Worm (Caenorhabditis elegans) whole organism, L1 larva: Measurements from ENCODE around the gene T14B4.3.

Experiments used
- C16A3.4 ChIP-seq: fragments of 150-350 bp; optimal IDR thresholded peaks from 2 replicates; lab custom pipeline; 2014; ENCODE audit warnings: missing biosample characterization, missing genetic modification characterization
- alr-1 ChIP-seq: fragments of 200-800 bp; sonication (Bioruptor generic); optimal IDR thresholded peaks from 2 replicates; lab custom pipeline; 2018; ENCODE audit warnings: borderline replicate concordance, mild to moderate bottlenecking, missing genetic modification characterization, missing compliant biosample characterization
- ama-1 ChIP-seq: fragments of 150-350 bp; optimal IDR thresholded peaks from 2 replicates; lab custom pipeline; 2014
- blmp-1 ChIP-seq: fragments of 150-350 bp; optimal IDR thresholded peaks from 2 replicates; lab custom pipeline; 2014; ENCODE audit warnings: missing biosample characterization, missing genetic modification characterization
- ceh-63 ChIP-seq: fragments of 200-800 bp; sonication (Bioruptor generic); optimal IDR thresholded peaks from 2 replicates; lab custom pipeline; 2018; ENCODE audit warnings: mild to moderate bottlenecking, missing genetic modification characterization, missing compliant biosample characterization
- ceh-82 ChIP-seq, 3 experiments: fragments of 150-350 bp in 1 of 3; sonication (generic microtip) in 2 of 3; optimal IDR thresholded peaks; 2 replicates each; lab custom pipeline; 2014 to 2017; ENCODE audit warnings: missing biosample characterization in 3 of 3, missing genetic modification characterization in 3 of 3
- ceh-88 ChIP-seq: fragments of 200-800 bp; sonication (Bioruptor generic); IDR thresholded peaks from 2 replicates; pipeline ENCODE4 v1.3.6; 2022; ENCODE audit warnings: missing genetic modification characterization, missing compliant biosample characterization
- ceh-90 ChIP-seq: sonication (generic microtip); optimal IDR thresholded peaks from 2 replicates; lab custom pipeline; 2016; ENCODE audit warnings: missing genetic modification characterization, missing compliant biosample characterization
- egl-13 ChIP-seq: sonication (generic microtip); optimal IDR thresholded peaks from 2 replicates; lab custom pipeline; 2016; ENCODE audit warnings: missing genotype, missing genetic modification reagents, missing genetic modification characterization, missing compliant biosample characterization
- elt-2 ChIP-seq: sonication (generic microtip); optimal IDR thresholded peaks from 2 replicates; lab custom pipeline; 2016; ENCODE audit warnings: missing genetic modification characterization, mild to moderate bottlenecking, inconsistent platforms, missing compliant biosample characterization, missing genetic modification reagents
- elt-3 ChIP-seq, 6 experiments: fragments of 150-350 bp in 1 of 6; sonication (generic microtip); optimal IDR thresholded peaks; 2 replicates each; lab custom pipeline; 2017 to 2018; ENCODE audit warnings: missing biosample characterization in 6 of 6, missing genetic modification characterization in 6 of 6, inconsistent platforms in 1 of 6
- fkh-10 ChIP-seq: sonication (generic microtip); optimal IDR thresholded peaks from 2 replicates; lab custom pipeline; 2017; ENCODE audit warnings: missing biosample characterization, missing genetic modification reagents, missing genetic modification characterization
- fkh-4 ChIP-seq: sonication (generic microtip); optimal IDR thresholded peaks from 2 replicates; lab custom pipeline; 2016; ENCODE audit warnings: missing compliant biosample characterization, missing genetic modification characterization, borderline replicate concordance
- hlh-17 ChIP-seq: fragments of 200-800 bp; sonication (Bioruptor generic); optimal IDR thresholded peaks from 2 replicates; lab custom pipeline; 2018; ENCODE audit warnings: missing genetic modification characterization, mild to moderate bottlenecking, missing compliant biosample characterization, moderate library complexity, borderline replicate concordance
- hpl-2 ChIP-seq: fragments of 150-350 bp; optimal IDR thresholded peaks from 2 replicates; lab custom pipeline; 2014; ENCODE audit warnings: missing biosample characterization, missing genetic modification reagents, missing genetic modification characterization
- irx-1 ChIP-seq: sonication (generic microtip); optimal IDR thresholded peaks from 2 replicates; lab custom pipeline; 2016; ENCODE audit warnings: missing genetic modification characterization, missing compliant biosample characterization
- isw-1 ChIP-seq: fragments of 200-800 bp; sonication (Bioruptor generic); IDR thresholded peaks from 2 replicates; pipeline ENCODE4 v1.3.6; 2022; ENCODE audit warnings: missing genetic modification characterization, missing compliant biosample characterization
- jun-1 ChIP-seq: fragments of 150-350 bp; optimal IDR thresholded peaks from 2 replicates; lab custom pipeline; 2014; ENCODE audit warnings: missing biosample characterization, missing genetic modification reagents, missing genetic modification characterization
- lin-14 ChIP-seq: fragments of 200-800 bp; sonication (Bioruptor generic); optimal IDR thresholded peaks from 2 replicates; lab custom pipeline; 2018; ENCODE audit warnings: mild to moderate bottlenecking, missing genetic modification characterization, moderate library complexity, missing compliant biosample characterization
- lsy-2 ChIP-seq, 2 experiments: fragments of 150-350 bp; optimal IDR thresholded peaks; 2 replicates each; lab custom pipeline; 2014; ENCODE audit warnings: missing biosample characterization in 2 of 2, missing genetic modification characterization in 2 of 2
- mab-9 ChIP-seq: fragments of 200-800 bp; sonication (Bioruptor generic); IDR thresholded peaks from 2 replicates; pipeline ENCODE4 v1.3.6; 2022; ENCODE audit warnings: missing genetic modification reagents, missing genetic modification characterization, missing compliant biosample characterization
- mdl-1 ChIP-seq, 2 experiments: fragments of 150-350 bp; optimal IDR thresholded peaks; 2 replicates each; lab custom pipeline; 2014 to 2017; ENCODE audit warnings: missing biosample characterization in 2 of 2, missing genetic modification characterization in 2 of 2, inconsistent platforms in 1 of 2
- mef-2 ChIP-seq: fragments of 150-350 bp; optimal IDR thresholded peaks from 2 replicates; lab custom pipeline; 2014; ENCODE audit warnings: missing biosample characterization, missing genetic modification characterization
- nhr-11 ChIP-seq: fragments of 150-350 bp; optimal IDR thresholded peaks from 2 replicates; lab custom pipeline; 2014; ENCODE audit warnings: missing biosample characterization, missing genetic modification characterization
- nhr-19 ChIP-seq: fragments of 200-800 bp; sonication (Bioruptor generic); conservative IDR thresholded peaks from 2 replicates; pipeline ENCODE4 v1.3.6; 2022; ENCODE audit warnings: missing genetic modification characterization, missing compliant biosample characterization
- nhr-20 ChIP-seq: sonication (generic microtip); optimal IDR thresholded peaks from 2 replicates; lab custom pipeline; 2016; ENCODE audit warnings: mild to moderate bottlenecking, missing genetic modification characterization, missing compliant biosample characterization
- nhr-47 ChIP-seq: sonication (generic microtip); optimal IDR thresholded peaks from 2 replicates; lab custom pipeline; 2016; ENCODE audit warnings: mild to moderate bottlenecking, missing genetic modification characterization, moderate library complexity, missing compliant biosample characterization
- nhr-76 ChIP-seq: sonication (generic microtip); optimal IDR thresholded peaks from 2 replicates; lab custom pipeline; 2017; ENCODE audit warnings: missing biosample characterization, missing genetic modification characterization
- nhr-77 ChIP-seq: fragments of 150-350 bp; optimal IDR thresholded peaks from 2 replicates; lab custom pipeline; 2014; ENCODE audit warnings: missing biosample characterization, missing genetic modification characterization
- nhr-84 ChIP-seq: sonication (generic microtip); optimal IDR thresholded peaks from 2 replicates; lab custom pipeline; 2017; ENCODE audit warnings: missing biosample characterization, missing genetic modification characterization
- nhr-85 ChIP-seq: sonication (generic microtip); peaks from one replicate; lab custom pipeline; 2016; ENCODE audit warnings: missing genetic modification characterization, inconsistent platforms, missing compliant biosample characterization
- nhr-90 ChIP-seq: sonication (generic microtip); optimal IDR thresholded peaks from 2 replicates; lab custom pipeline; 2016; ENCODE audit warnings: mild to moderate bottlenecking, missing genetic modification characterization, missing compliant biosample characterization; ENCODE audit not compliant: poor library complexity
- pax-3 ChIP-seq: fragments of 200-800 bp; sonication (Bioruptor generic); optimal IDR thresholded peaks from 2 replicates; lab custom pipeline; 2018; ENCODE audit warnings: mild to moderate bottlenecking, missing genetic modification characterization, moderate library complexity, missing compliant biosample characterization
- rnt-1 ChIP-seq: sonication (generic microtip); optimal IDR thresholded peaks from 2 replicates; lab custom pipeline; 2016; ENCODE audit warnings: mild to moderate bottlenecking, missing genetic modification characterization, moderate library complexity, missing compliant biosample characterization
- swsn-7 ChIP-seq: sonication (generic microtip); optimal IDR thresholded peaks from 2 replicates; lab custom pipeline; 2016; ENCODE audit warnings: missing genetic modification characterization, missing compliant biosample characterization
- tbx-2 ChIP-seq: sonication (generic microtip); optimal IDR thresholded peaks from 2 replicates; lab custom pipeline; 2016; ENCODE audit warnings: missing genetic modification characterization, missing compliant biosample characterization
- unc-130 ChIP-seq: fragments of 150-350 bp; optimal IDR thresholded peaks from 2 replicates; lab custom pipeline; 2017; ENCODE audit warnings: missing biosample characterization, missing genetic modification characterization, inconsistent platforms
- unc-30 ChIP-seq: sonication (generic microtip); optimal IDR thresholded peaks from 2 replicates; lab custom pipeline; 2017; ENCODE audit warnings: missing biosample characterization, missing genetic modification characterization
- unc-98 ChIP-seq: fragments of 200-800 bp; sonication (Bioruptor generic); IDR thresholded peaks from 2 replicates; pipeline ENCODE4 v1.3.6; 2022; ENCODE audit warnings: missing genetic modification characterization, missing compliant biosample characterization
- xbp-1 ChIP-seq: sonication (generic microtip); optimal IDR thresholded peaks from 2 replicates; lab custom pipeline; 2016; ENCODE audit warnings: missing genetic modification characterization, missing compliant biosample characterization
- zag-1 ChIP-seq: fragments of 150-350 bp; optimal IDR thresholded peaks from 2 replicates; lab custom pipeline; 2014; ENCODE audit warnings: missing biosample characterization, missing genetic modification characterization

The T14B4.3 gene

DNA sequence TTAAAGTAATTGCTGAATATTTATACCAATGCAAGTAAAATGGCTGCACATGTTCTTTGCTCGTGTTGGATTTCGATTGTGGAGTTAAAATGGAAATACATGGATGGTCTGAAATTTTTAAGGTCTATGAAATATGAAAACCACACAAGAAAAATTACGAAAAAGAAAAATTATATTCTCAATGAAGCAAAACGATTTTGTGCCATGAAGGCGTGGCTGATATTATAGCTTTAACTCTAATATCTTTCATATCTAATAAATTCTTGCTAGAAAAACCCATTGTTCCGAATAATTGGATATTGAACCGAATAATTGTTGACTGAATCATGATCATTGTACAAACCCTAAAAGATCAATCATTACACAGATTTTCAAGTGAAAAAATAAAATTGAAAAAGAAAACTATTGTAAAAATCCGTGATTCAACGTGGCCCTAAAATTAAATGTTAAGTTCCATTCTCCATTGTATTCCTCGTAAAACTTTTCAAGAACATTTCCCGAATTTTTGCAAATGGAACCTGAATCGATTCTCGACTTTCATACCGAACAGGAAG, 20.0 kb downstream of the T14B4.3 start, which contains the start of the genes srx-95 and fis-1:
srx-95 (minus strand) TSS at position 101 of the 554 bp plus-strand sequence.
fis-1 (plus strand) TSS at position 504 of the 554 bp plus-strand sequence.
- TF ChIP-seq nhr-20 (tag; lab: Kevin White, UChicago) (no peak), pax-3 (tag; lab: Kevin White, UChicago) (no peak), fkh-10 (no peak), unc-98 (GFP tag; lab: Robert Waterston, UW) (no peak), isw-1 (GFP tag; lab: Robert Waterston, UW) (no peak), nhr-85 (tag; lab: Kevin White, UChicago) (no peak), nhr-84 (tag; lab: Kevin White, UChicago) (no peak), nhr-47 (tag; lab: Kevin White, UChicago) (no peak), nhr-76 (tag; lab: Kevin White, UChicago) (no peak), hlh-17 (no peak), rnt-1 (tag; lab: Kevin White, UChicago) (no peak), lsy-2 (tag; optimal IDR thresholded peaks at IDR 0.05; lab: Kevin White, UChicago) (no peak), ceh-90 (no peak)

DNA sequence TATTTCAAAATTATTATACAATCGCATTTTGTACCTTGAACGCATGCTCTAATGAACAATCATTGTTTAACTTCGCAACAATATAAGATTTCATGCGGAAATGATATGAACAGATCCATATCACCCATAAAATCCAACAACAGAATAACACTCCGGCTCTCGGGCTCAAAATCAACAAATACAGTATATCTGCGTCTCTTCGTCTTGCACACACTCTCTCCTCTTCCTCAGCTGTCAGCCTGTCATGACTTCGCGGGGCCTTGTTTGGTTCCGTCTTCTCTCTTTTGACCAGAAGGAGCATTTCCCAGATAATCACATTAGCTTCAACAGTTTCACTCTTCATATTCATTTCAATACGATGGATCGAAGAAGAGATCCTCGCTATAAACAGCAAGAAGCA, 21.5 kb downstream of the T14B4.3 start, which contains the start of gene F41G3.3:
F41G3.3 (plus strand) TSS at position 301 of the 400 bp plus-strand sequence.
- TF ChIP-seq xbp-1 (no peak), ama-1 (lab: Kevin White, UChicago) (no peak), nhr-85 (tag; lab: Kevin White, UChicago) (no peak)

DNA sequence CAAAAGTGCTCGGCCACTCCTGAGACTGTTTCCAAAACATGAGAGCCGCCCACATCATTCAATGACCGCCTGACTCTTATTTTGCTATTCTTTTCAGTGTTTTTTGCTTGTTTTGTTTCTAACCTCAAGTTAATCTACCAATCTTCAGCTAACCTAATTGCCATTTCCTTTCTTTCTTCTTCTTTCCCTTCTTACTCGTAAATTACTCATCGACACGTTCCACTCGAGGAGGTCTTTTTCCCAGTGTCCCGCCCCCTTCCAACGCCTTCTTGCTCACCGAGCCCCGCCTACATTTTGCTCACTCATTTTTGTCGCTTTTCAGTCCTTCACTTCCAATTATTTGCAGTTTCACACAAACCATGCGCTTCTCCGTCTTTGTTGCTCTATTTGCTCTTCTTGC, 30.0 kb downstream of the T14B4.3 start, which contains the start of gene nlp-50:
nlp-50 (plus strand) TSS at position 301 of the 400 bp plus-strand sequence.
- no peak for TF ChIP-seq mdl-1 (tag; optimal IDR thresholded peaks at IDR 0.05; lab: Kevin White, UChicago)
- no peak for TF ChIP-seq fkh-4 (tag; lab: Kevin White, UChicago)
- peak; percentile 2 for TF ChIP-seq lin-14 (GFP tag; lab: Kevin White, UChicago)
- TF ChIP-seq nhr-84 (tag; lab: Kevin White, UChicago), result no peak
- TF ChIP-seq jun-1, result no peak
- no peak for TF ChIP-seq ceh-82 (tag; optimal IDR thresholded peaks at IDR 0.05; lab: Kevin White, UChicago)
- TF ChIP-seq nhr-11, result no peak
- TF ChIP-seq, all 84 proteins: peak for 1

DNA sequence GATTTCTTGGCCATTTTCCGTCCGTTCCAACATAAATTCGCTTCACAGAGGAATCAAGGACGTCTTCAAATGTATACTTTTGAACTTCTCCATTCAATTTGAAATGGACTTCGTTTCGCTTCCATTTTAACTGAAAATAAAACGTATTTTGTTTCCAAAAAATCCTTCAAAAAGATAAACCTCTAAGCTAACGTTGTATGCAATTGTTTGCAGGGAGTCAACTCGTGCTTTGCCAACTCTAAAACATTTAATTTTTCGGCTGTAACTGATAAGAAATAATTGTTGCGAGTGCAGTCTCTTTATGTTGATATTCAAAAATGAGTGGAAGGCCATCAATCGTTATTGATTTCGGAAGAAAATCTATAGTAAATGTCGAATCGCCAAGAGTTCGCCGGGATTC, 33.3 kb downstream of the T14B4.3 start, which contains the start of gene F41G3.18:
F41G3.18 (plus strand) TSS at position 301 of the 400 bp plus-strand sequence.
- no peak for TF ChIP-seq ceh-63 (GFP tag; lab: Kevin White, UChicago)
- TF ChIP-seq mef-2 (tag; lab: Kevin White, UChicago), result no peak
- TF ChIP-seq nhr-85 (tag; lab: Kevin White, UChicago), result no peak
- no peak for TF ChIP-seq hlh-17
- no peak for TF ChIP-seq irx-1 (tag; lab: Kevin White, UChicago)
- TF ChIP-seq mab-9 (GFP tag; lab: Robert Waterston, UW), result no peak
- no peak for TF ChIP-seq alr-1 (tag; lab: Kevin White, UChicago)
- TF ChIP-seq ceh-88 (GFP tag; lab: Robert Waterston, UW), result no peak
- TF ChIP-seq blmp-1 (tag; lab: Kevin White, UChicago), result no peak
- TF ChIP-seq, all 84 proteins: peak for 0

DNA sequence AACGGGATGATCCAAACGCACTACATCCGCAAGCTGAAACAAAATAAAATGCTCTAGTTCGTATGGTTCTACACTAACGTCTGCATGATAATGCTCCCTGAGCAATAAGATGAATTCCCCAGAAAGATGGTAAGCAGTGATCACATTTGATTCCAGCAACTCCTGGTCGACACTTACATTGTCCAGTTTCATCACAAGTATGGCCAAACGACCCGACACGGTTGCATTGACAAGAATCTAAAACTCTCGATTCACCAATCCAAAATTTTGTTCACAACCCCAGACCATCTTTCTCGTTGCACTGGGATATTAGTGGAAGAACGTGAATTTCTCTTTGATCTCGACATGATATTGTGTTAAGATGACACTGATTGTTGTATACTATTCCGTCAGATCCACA, 35.3 kb downstream of the T14B4.3 start:
- TF ChIP-seq C16A3.4, result no peak
- no peak for TF ChIP-seq tbx-2 (tag; lab: Kevin White, UChicago)
- TF ChIP-seq nhr-19 (GFP tag; lab: Robert Waterston, UW), result no peak
- TF ChIP-seq unc-30 (tag; lab: Kevin White, UChicago), result no peak
- no peak for TF ChIP-seq zag-1
- no peak for TF ChIP-seq nhr-90 (tag; lab: Kevin White, UChicago)
- TF ChIP-seq unc-130, result no peak
- TF ChIP-seq nhr-77, result no peak
- no peak for TF ChIP-seq elt-2 (tag; lab: Kevin White, UChicago)
- TF ChIP-seq nhr-84 (tag; lab: Kevin White, UChicago), result no peak
- TF ChIP-seq nhr-20 (tag; lab: Kevin White, UChicago), result no peak
- TF ChIP-seq alr-1 (tag; lab: Kevin White, UChicago), result no peak
- TF ChIP-seq elt-3 (tag; optimal IDR thresholded peaks at IDR 0.05; lab: Kevin White, UChicago), result no peak
- TF ChIP-seq egl-13, result no peak
- TF ChIP-seq hpl-2 (GFP tag; lab: Kevin White, UChicago), result no peak
- TF ChIP-seq hlh-17, result no peak
- no peak for TF ChIP-seq swsn-7 (tag; lab: Kevin White, UChicago)
- TF ChIP-seq rnt-1 (tag; lab: Kevin White, UChicago), result no peak
- TF ChIP-seq, all 84 proteins: peak for 0
